Worm (Caenorhabditis elegans): ENCODE data around the gene unc-41.
A peak's percentile ranks its signal among the peaks of the same experiment; 100 is the strongest.

unc-41 gene

DNA sequence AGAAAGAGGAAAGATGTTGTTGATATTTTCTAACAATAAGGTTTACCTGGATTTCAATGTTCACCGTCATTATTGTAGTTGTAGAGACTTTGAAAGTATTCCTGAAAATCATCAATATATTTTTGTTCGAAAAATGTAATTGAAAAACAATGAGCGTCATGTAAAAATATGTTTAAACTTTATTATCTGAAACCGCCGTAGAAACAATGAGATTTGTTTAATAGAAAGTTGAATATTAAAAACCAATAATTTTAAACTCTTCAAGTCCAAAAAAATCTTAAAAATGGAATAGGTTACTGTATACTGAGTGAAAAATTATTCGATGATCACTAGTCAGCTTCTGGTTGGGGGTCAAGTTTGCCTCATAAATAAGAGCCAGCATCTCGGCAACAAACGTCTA lies 17.8 kb downstream of the unc-41 start, which contains the start of gene anmt-3:
Gene anmt-3 (minus strand): TSS at position 101 of the 400 bp plus-strand sequence.
- TF ChIP-seq nhr-12 (tag; optimal IDR thresholded peaks at IDR 0.05), result no peak

DNA sequence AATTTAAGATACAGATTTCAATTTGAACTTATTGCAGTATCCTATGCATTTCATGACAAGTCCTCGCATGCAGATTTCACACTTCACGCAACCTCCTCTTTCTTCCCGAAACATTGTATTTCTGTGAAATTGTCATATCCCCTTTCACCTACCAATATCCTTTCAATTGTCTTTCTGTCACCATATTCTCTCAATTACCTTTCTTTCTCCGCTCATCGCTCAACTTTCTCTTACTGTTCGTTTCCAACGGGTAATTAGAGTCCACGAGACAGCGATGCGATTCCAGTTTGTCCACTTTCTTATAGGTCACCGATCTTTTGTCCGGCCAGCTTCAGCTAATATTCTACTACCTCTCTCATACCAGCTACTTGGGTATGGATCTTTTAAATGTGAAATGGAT lies 23.6 kb downstream of the unc-41 start, which contains the start of gene mam-5:
Gene mam-5 (plus strand): TSS at position 304 of the 400 bp plus-strand sequence.
- TF ChIP-seq nhr-23 (tag; optimal IDR thresholded peaks at IDR 0.05) (no peak), daf-12 (tag; optimal IDR thresholded peaks at IDR 0.05) (no peak), ztf-4 (tag; optimal IDR thresholded peaks at IDR 0.05) (no peak), R02D3.7 (tag; optimal IDR thresholded peaks at IDR 0.05) (no peak)

ce11 chrV:9950861-9951260 lies 25.2 kb downstream of the unc-41 start, which contains the start of gene ttr-46:
ttr-46 (plus strand) TSS chrV:9951233.
- no peak for TF ChIP-seq lsy-12 (tag; optimal IDR thresholded peaks at IDR 0.05)
- TF ChIP-seq zag-1 (tag; optimal IDR thresholded peaks at IDR 0.05), result no peak
- no peak for TF ChIP-seq unc-62 (GFP tag; optimal IDR thresholded peaks at IDR 0.05)
- no peak for TF ChIP-seq nhr-12 (tag; optimal IDR thresholded peaks at IDR 0.05)
- TF ChIP-seq skn-1 (tag; optimal IDR thresholded peaks at IDR 0.05), result no peak
- no peak for TF ChIP-seq ceh-82 (tag; optimal IDR thresholded peaks at IDR 0.05)
- no peak for TF ChIP-seq lin-39 (tag; optimal IDR thresholded peaks at IDR 0.05)
- TF ChIP-seq egl-5 (tag; optimal IDR thresholded peaks at IDR 0.05), result no peak
- peak; percentile 65 for TF ChIP-seq pqm-1 (tag; optimal IDR thresholded peaks at IDR 0.05)
- no peak for TF ChIP-seq nfya-1 (tag; optimal IDR thresholded peaks at IDR 0.05; ENCODE audit: insufficient read depth)
- TF ChIP-seq R02D3.7 (tag; optimal IDR thresholded peaks at IDR 0.05), result no peak
- TF ChIP-seq nhr-237 (tag; optimal IDR thresholded peaks at IDR 0.05), result no peak
- no peak for TF ChIP-seq fkh-2 (tag; optimal IDR thresholded peaks at IDR 0.05)
- peak; percentile 68 for TF ChIP-seq elt-2 (tag; optimal IDR thresholded peaks at IDR 0.05)

DNA sequence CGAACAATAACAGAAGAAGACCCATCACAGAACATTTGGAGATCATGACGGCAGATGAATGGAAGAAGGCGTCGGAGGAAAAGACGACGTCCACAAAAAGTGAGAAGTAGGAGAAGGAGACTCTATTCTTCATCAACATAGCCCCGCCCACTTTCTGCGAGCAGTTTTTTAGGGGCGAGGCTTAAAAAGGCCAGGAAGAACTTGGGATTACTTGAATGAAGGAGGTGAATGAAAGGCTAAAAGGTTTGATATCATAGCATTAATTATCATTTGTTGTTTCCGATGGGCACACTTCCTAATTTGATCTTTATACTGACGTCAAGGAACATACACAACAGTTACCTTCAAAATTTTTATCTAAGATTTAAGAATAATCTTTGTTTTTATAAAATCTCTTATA lies 27.2 kb downstream of the unc-41 start, which contains the start of gene nlp-58:
Gene nlp-58 (minus strand): TSS at position 101 of the 400 bp plus-strand sequence.
- TF ChIP-seq ZK546.5 (tag; optimal IDR thresholded peaks at IDR 0.05) (no peak), aly-2 (tag; optimal IDR thresholded peaks at IDR 0.05) (no peak), fkh-2 (tag; optimal IDR thresholded peaks at IDR 0.05) (no peak), elt-1 (tag; optimal IDR thresholded peaks at IDR 0.05) (no peak), eor-1 (tag; optimal IDR thresholded peaks at IDR 0.05) (no peak), nhr-23 (tag; optimal IDR thresholded peaks at IDR 0.05) (no peak), ceh-16 (tag; optimal IDR thresholded peaks at IDR 0.05) (no peak), nhr-77 (tag; optimal IDR thresholded peaks at IDR 0.05) (no peak), fkh-10 (GFP tag; optimal IDR thresholded peaks at IDR 0.05) (no peak), nhr-25 (tag; optimal IDR thresholded peaks at IDR 0.05) (no peak), ztf-4 (tag; optimal IDR thresholded peaks at IDR 0.05) (no peak), R02D3.7 (tag; optimal IDR thresholded peaks at IDR 0.05) (no peak), lin-39 (tag; optimal IDR thresholded peaks at IDR 0.05) (no peak)

DNA sequence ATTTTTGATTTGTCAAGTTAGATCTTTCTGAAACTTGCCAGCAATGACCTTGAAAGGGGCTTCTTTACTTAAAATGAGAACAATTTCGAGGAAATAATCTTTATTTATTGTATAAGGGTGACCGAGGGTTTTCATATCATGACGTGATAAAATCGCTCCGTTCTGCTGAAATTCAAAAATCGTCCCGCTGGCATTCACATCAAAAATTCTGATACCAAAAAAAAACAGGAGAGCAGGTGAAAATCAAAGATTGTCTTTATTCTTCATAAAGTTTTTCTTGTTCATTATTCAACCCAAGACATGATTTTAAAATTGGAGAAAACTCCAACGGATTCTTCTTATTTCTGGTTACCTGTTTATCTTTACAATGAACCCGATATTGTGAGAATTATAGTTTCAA lies 31.9 kb downstream of the unc-41 start, which contains the start of gene sre-28:
Gene sre-28 (plus strand): TSS at position 301 of the 400 bp plus-strand sequence.
- TF ChIP-seq elt-1 (tag; optimal IDR thresholded peaks at IDR 0.05) (no peak), zag-1 (tag; optimal IDR thresholded peaks at IDR 0.05) (no peak), hmg-11 (tag; optimal IDR thresholded peaks at IDR 0.05) (no peak), ama-1 (optimal IDR thresholded peaks at IDR 0.05) (no peak), ceh-9 (tag; optimal IDR thresholded peaks at IDR 0.05) (no peak), mml-1 (tag; optimal IDR thresholded peaks at IDR 0.05) (no peak), skn-1 (tag; optimal IDR thresholded peaks at IDR 0.05) (no peak), snpc-4 (tag; optimal IDR thresholded peaks at IDR 0.05) (no peak), pha-4 (tag; optimal IDR thresholded peaks at IDR 0.05) (no peak), eor-1 (tag; optimal IDR thresholded peaks at IDR 0.05) (no peak), ceh-28 (tag; optimal IDR thresholded peaks at IDR 0.05) (no peak), tbx-2 (tag; optimal IDR thresholded peaks at IDR 0.05) (no peak)

DNA sequence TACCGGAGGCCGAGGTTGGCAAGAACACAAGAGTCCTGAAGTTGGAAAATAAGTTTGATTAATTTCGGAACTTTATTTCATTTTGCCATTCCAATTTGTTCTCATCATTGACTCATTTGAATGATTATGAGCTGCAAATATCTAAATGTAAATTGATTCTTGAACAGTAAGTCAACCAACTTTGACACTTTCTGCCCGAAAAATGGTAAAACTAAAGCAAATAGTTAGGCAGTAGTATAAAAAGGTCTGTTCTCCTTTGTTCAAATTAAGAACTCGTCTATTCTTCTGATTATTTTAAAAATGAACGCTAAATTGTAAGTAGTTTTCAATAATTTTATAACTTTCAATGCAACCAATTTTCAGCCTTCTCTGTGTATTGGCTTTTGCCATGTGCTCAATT lies 33.0 kb downstream of the unc-41 start, which contains the start of gene fipr-12:
Gene fipr-12 (plus strand): TSS at position 301 of the 400 bp plus-strand sequence.
- TF ChIP-seq elt-1 (tag; optimal IDR thresholded peaks at IDR 0.05), result no peak
- TF ChIP-seq daf-12 (tag; optimal IDR thresholded peaks at IDR 0.05), result no peak
- no peak for TF ChIP-seq nhr-23 (tag; optimal IDR thresholded peaks at IDR 0.05)
- TF ChIP-seq tbx-2 (tag; optimal IDR thresholded peaks at IDR 0.05), result no peak
- no peak for TF ChIP-seq snpc-4 (tag; optimal IDR thresholded peaks at IDR 0.05)
- TF ChIP-seq pqm-1 (tag; optimal IDR thresholded peaks at IDR 0.05), result no peak
- TF ChIP-seq sea-2 (GFP tag; optimal IDR thresholded peaks at IDR 0.05), result no peak
- TF ChIP-seq hmg-11 (tag; optimal IDR thresholded peaks at IDR 0.05), result no peak
- no peak for TF ChIP-seq zag-1 (tag; optimal IDR thresholded peaks at IDR 0.05)
- TF ChIP-seq mml-1 (tag; optimal IDR thresholded peaks at IDR 0.05), result no peak
- no peak for TF ChIP-seq nhr-237 (tag; optimal IDR thresholded peaks at IDR 0.05)
- TF ChIP-seq aly-2 (tag; optimal IDR thresholded peaks at IDR 0.05), result no peak
- no peak for TF ChIP-seq fos-1 (tag; optimal IDR thresholded peaks at IDR 0.05)
- no peak for TF ChIP-seq ztf-4 (tag; optimal IDR thresholded peaks at IDR 0.05)
